Worm (Caenorhabditis elegans): ENCODE results near the gene ZK470.14.
A peak's percentile ranks its signal among the peaks of the same experiment; 100 is the strongest.

Gene ZK470.14

DNA sequence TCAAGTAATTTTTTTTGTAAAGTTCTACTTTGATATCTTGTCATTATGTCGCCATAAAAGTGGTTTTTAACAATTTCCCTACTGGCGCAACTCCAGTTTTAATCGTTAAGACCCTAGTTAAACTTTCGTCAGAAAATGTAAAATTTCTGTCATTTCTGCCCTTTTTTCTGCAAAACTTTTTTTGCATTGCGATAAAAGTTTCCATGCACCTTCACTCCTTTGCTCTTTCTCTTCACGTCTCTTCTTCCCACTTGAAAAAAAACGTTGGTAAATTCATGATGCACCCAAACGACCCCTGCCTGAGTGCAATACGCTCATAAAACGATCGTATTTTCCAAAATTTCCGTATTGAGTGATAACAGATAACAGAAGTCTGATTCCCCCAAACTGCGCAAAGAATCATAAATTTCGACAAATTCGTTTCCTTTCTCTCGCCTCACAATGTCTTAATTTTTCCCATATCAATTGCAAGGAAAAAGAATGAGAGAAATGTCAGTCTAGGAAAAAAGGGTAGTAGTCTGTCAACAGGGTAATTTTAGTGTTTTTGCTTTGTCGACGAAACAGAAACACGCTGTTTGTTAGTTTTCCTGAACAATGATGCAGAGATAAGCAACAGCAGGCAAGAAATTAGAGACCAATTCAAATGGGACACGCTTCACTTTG is 26.4 kb upstream of the ZK470.14 start:
- no peak for TF ChIP-seq zfh-2 (GFP tag; conservative IDR thresholded peaks at IDR 0.05)
- TF ChIP-seq F57A8.1 (GFP tag; optimal IDR thresholded peaks at IDR 0.05) = no peak
- TF ChIP-seq rpc-1 (optimal IDR thresholded peaks at IDR 0.05) = no peak
- no peak for TF ChIP-seq rpc-1 (tag; optimal IDR thresholded peaks at IDR 0.05)
- TF ChIP-seq ztf-26 (tag; optimal IDR thresholded peaks at IDR 0.05) = no peak
- TF ChIP-seq ceh-91 (GFP tag; IDR thresholded peaks at IDR 0.05) = no peak
- TF ChIP-seq attf-5 (GFP tag; optimal IDR thresholded peaks at IDR 0.05) = no peak
- no peak for TF ChIP-seq madf-10 (tag; optimal IDR thresholded peaks at IDR 0.05)
- TF ChIP-seq nhr-120 (GFP tag; IDR thresholded peaks at IDR 0.05) = no peak
- TF ChIP-seq somi-1 (GFP tag; optimal IDR thresholded peaks at IDR 0.05) = peak; percentile 23
- no peak for TF ChIP-seq nhr-179 (tag; optimal IDR thresholded peaks at IDR 0.05)
- TF ChIP-seq Y95B8A.8 (GFP tag; IDR thresholded peaks at IDR 0.05) = no peak
- TF ChIP-seq egl-44 (GFP tag; IDR thresholded peaks at IDR 0.05) = 0 out of 2 replicates have a peak, but pooled peaks have one; percentile 7
- peak; percentile 11 for TF ChIP-seq lin-40 (tag; optimal IDR thresholded peaks at IDR 0.05)
- TF ChIP-seq madf-3 (GFP tag; IDR thresholded peaks at IDR 0.05) = no peak
- TF ChIP-seq snpc-3.4 (tag; optimal IDR thresholded peaks at IDR 0.05) = no peak
- no peak for TF ChIP-seq lsy-27 (tag; optimal IDR thresholded peaks at IDR 0.05; ENCODE audit: borderline replicate concordance, insufficient read depth)
- TF ChIP-seq hmg-1.2 (GFP tag; IDR thresholded peaks at IDR 0.05) = no peak
- no peak for TF ChIP-seq sdz-38 (tag; optimal IDR thresholded peaks at IDR 0.05)
- peak; percentile 50 for TF ChIP-seq nhr-80 (tag; optimal IDR thresholded peaks at IDR 0.05)
- peak; percentile 2 for TF ChIP-seq zim-3 (tag; optimal IDR thresholded peaks at IDR 0.05)
- TF ChIP-seq cebp-1 (GFP tag; IDR thresholded peaks at IDR 0.05) = no peak
- peak; percentile 6 for TF ChIP-seq cebp-1 (tag; optimal IDR thresholded peaks at IDR 0.05)
- no peak for TF ChIP-seq nfya-1 (tag; optimal IDR thresholded peaks at IDR 0.05; ENCODE audit: borderline replicate concordance, insufficient read depth)
- no peak for TF ChIP-seq mxl-1 (tag; optimal IDR thresholded peaks at IDR 0.05)
- no peak for TF ChIP-seq B0019.2 (GFP tag; conservative IDR thresholded peaks at IDR 0.05)
- TF ChIP-seq ztf-22 (GFP tag; optimal IDR thresholded peaks at IDR 0.05) = peak; percentile 37
- TF ChIP-seq K11D2.4 (GFP tag; IDR thresholded peaks at IDR 0.05) = no peak
- TF ChIP-seq ztf-25 (GFP tag; IDR thresholded peaks at IDR 0.05) = no peak
- TF ChIP-seq chd-7 (tag; optimal IDR thresholded peaks at IDR 0.05) = no peak
- no peak for TF ChIP-seq repo-1 (tag; optimal IDR thresholded peaks at IDR 0.05)
- no peak for TF ChIP-seq nhr-27 (tag; optimal IDR thresholded peaks at IDR 0.05)
- no peak for TF ChIP-seq aptf-3 (GFP tag; IDR thresholded peaks at IDR 0.05)
- TF ChIP-seq egl-18 (GFP tag; IDR thresholded peaks at IDR 0.05) = no peak

DNA sequence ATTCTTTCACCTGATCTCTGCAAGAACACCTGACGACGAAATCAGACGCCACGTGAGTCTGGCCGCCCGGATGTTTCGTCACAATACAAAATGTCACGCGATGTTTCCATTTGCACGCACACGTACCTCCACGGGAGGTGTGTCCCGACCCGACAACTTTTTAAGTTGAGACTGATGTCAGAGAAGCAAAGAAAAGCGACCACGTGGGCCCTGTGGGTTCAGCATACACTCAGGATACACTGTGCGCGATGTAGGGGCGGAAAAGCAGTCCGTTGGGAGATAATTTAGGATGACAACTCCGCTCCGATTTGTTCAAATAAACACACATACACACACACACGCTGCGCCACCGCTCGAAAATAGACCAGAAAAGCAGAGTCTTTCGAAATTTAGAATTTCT is 25.0 kb upstream of the ZK470.14 start:
- TF ChIP-seq F22D6.2 (tag; optimal IDR thresholded peaks at IDR 0.05) (peak; percentile 18), somi-1 (GFP tag; optimal IDR thresholded peaks at IDR 0.05) (peak; percentile 92), mcd-1 (GFP tag; IDR thresholded peaks at IDR 0.05) (peak; percentile 36; the same call in 1 of the 2 replicates), fkh-3 (tag; optimal IDR thresholded peaks at IDR 0.05) (no peak), nfya-2 (GFP tag; IDR thresholded peaks at IDR 0.05) (no peak), B0019.2 (GFP tag; conservative IDR thresholded peaks at IDR 0.05) (no peak), tlf-1 (GFP tag; optimal IDR thresholded peaks at IDR 0.05) (peak; percentile 50), lin-26 (GFP tag; IDR thresholded peaks at IDR 0.05) (peak; percentile 51; the same call in 1 of the 2 replicates), F10E7.11 (tag; optimal IDR thresholded peaks at IDR 0.05) (no peak), tbp1 (GFP tag; optimal IDR thresholded peaks at IDR 0.05) (peak; percentile 56), F33H1.4 (GFP tag; IDR thresholded peaks at IDR 0.05) (no peak), chd-7 (tag; optimal IDR thresholded peaks at IDR 0.05) (peak; percentile 92), egl-44 (GFP tag; IDR thresholded peaks at IDR 0.05) (peak; percentile 68; the same call in 1 of the 2 replicates), ceh-27 (GFP tag; optimal IDR thresholded peaks at IDR 0.05) (peak; percentile 47), pbrm-1 (GFP tag; IDR thresholded peaks at IDR 0.05) (peak; percentile 65; the same call in 1 of the 2 replicates), akir-1 (GFP tag; optimal IDR thresholded peaks at IDR 0.05) (peak; percentile 29), ztf-22 (GFP tag; optimal IDR thresholded peaks at IDR 0.05) (peak; percentile 85), ztf-18 (tag; optimal IDR thresholded peaks at IDR 0.05) (no peak), attf-5 (GFP tag; optimal IDR thresholded peaks at IDR 0.05) (peak; percentile 71), cebp-1 (GFP tag; IDR thresholded peaks at IDR 0.05) (peak; percentile 90), cebp-1 (tag; optimal IDR thresholded peaks at IDR 0.05) (peak; percentile 98), him-1 (tag; optimal IDR thresholded peaks at IDR 0.05) (no peak)

All from whole organism, young adult.